Fruit fly (Drosophila melanogaster) whole organism, prepupa: ENCODE measurements around the gene Alg13.
A peak's percentile ranks its signal among the peaks of the same experiment; 100 is the strongest.

ENCODE experiments used
- Blimp-1 ChIP-seq: fragments of 200-800 bp; sonication (Bioruptor generic); optimal IDR thresholded peaks from 3 replicates; lab custom pipeline; 2017; ENCODE audit warnings: missing biosample characterization, missing genetic modification characterization, mild to moderate bottlenecking, moderate library complexity, missing genetic modification reagents
- CG10631 ChIP-seq: fragments of 200-800 bp; sonication (Bioruptor generic); optimal IDR thresholded peaks from 2 replicates; lab custom pipeline; 2016; ENCODE audit warnings: missing biosample characterization, missing genetic modification characterization
- CG10669 ChIP-seq: fragments of 200-800 bp; sonication (Bioruptor generic); optimal IDR thresholded peaks from 3 replicates; lab custom pipeline; 2018; ENCODE audit warnings: missing biosample characterization, mild to moderate bottlenecking, missing genetic modification characterization, moderate library complexity
- CG11294 ChIP-seq: fragments of 200-800 bp; sonication (Bioruptor generic); IDR thresholded peaks from 2 replicates; pipeline ENCODE4 v1.3.6; 2022; ENCODE audit warnings: missing biosample characterization, missing genetic modification characterization
- CG11762 ChIP-seq: fragments of 200-800 bp; sonication (Bioruptor generic); optimal IDR thresholded peaks from 3 replicates; lab custom pipeline; 2016; ENCODE audit warnings: missing biosample characterization, missing genetic modification characterization; ENCODE audit not compliant: insufficient read depth
- CG11902 ChIP-seq: fragments of 200-800 bp; sonication (Bioruptor generic); optimal IDR thresholded peaks from 3 replicates; lab custom pipeline; 2016; ENCODE audit warnings: missing biosample characterization, missing genetic modification characterization
- CG15336 ChIP-seq: fragments of 200-800 bp; sonication (Bioruptor generic); IDR thresholded peaks from 2 replicates; pipeline ENCODE4 v1.3.6; 2022; ENCODE audit warnings: missing biosample characterization, missing genetic modification characterization
- CG3032 ChIP-seq: fragments of 200-800 bp; optimal IDR thresholded peaks from 2 replicates; lab custom pipeline; 2019; ENCODE audit warnings: missing biosample characterization, mild to moderate bottlenecking, missing genetic modification characterization, moderate library complexity
- CG31627 ChIP-seq: fragments of 200-800 bp; sonication (Bioruptor generic); optimal IDR thresholded peaks from 3 replicates; lab custom pipeline; 2016; ENCODE audit warnings: missing biosample characterization, missing genetic modification characterization
- CG3919 ChIP-seq: fragments of 200-800 bp; sonication (Bioruptor generic); optimal IDR thresholded peaks from 3 replicates; lab custom pipeline; 2016; ENCODE audit warnings: missing biosample characterization, missing genetic modification characterization
- CG6276 ChIP-seq: fragments of 200-800 bp; sonication (Bioruptor generic); optimal IDR thresholded peaks from 2 replicates; lab custom pipeline; 2017; ENCODE audit warnings: missing biosample characterization, mild to moderate bottlenecking, missing genetic modification characterization
- CG6792 ChIP-seq: fragments of 200-800 bp; sonication (Bioruptor generic); optimal IDR thresholded peaks from 3 replicates; lab custom pipeline; 2016; ENCODE audit warnings: missing biosample characterization, missing genetic modification characterization
- CG6808 ChIP-seq: fragments of 200-800 bp; sonication (Bioruptor generic); optimal IDR thresholded peaks from 3 replicates; lab custom pipeline; 2017; ENCODE audit warnings: missing biosample characterization, missing genetic modification characterization, mild to moderate bottlenecking, moderate library complexity, missing genetic modification reagents
- CG8319 ChIP-seq: fragments of 200-800 bp; sonication (Bioruptor generic); optimal IDR thresholded peaks from 3 replicates; lab custom pipeline; 2016; ENCODE audit warnings: missing biosample characterization, missing genetic modification characterization
- CG8632 ChIP-seq: fragments of 200-800 bp; sonication (Bioruptor generic); optimal IDR thresholded peaks from 3 replicates; lab custom pipeline; 2016; ENCODE audit warnings: missing biosample characterization, missing genetic modification characterization
- Eip78C ChIP-seq: fragments of 200-800 bp; sonication (Bioruptor generic); peaks from one replicate; lab custom pipeline; 2016; ENCODE audit warnings: missing biosample characterization, missing genetic modification characterization
- Eip93F ChIP-seq: fragments of 200-800 bp; sonication (Bioruptor generic); optimal IDR thresholded peaks from 2 replicates; lab custom pipeline; 2016; ENCODE audit warnings: missing biosample characterization, mild to moderate bottlenecking, missing genetic modification characterization
- Ets21C ChIP-seq: fragments of 200-800 bp; sonication (Bioruptor generic); optimal IDR thresholded peaks from 3 replicates; lab custom pipeline; 2016; ENCODE audit warnings: missing biosample characterization, missing genetic modification characterization
- Gug ChIP-seq: fragments of 200-800 bp; sonication (Bioruptor generic); IDR thresholded peaks from 2 replicates; pipeline ENCODE4 v1.3.6; 2022; ENCODE audit warnings: missing biosample characterization, missing genetic modification characterization
- Hr38 ChIP-seq: sonication (Bioruptor generic); optimal IDR thresholded peaks from 2 replicates; lab custom pipeline; 2016; ENCODE audit warnings: missing biosample characterization, missing genetic modification characterization
- Hr39 ChIP-seq: fragments of 200-800 bp; sonication (Bioruptor generic); optimal IDR thresholded peaks from 2 replicates; lab custom pipeline; 2016; ENCODE audit warnings: missing biosample characterization, missing genetic modification characterization
- Lpt ChIP-seq: fragments of 200-800 bp; sonication (Bioruptor generic); optimal IDR thresholded peaks from 3 replicates; lab custom pipeline; 2016; ENCODE audit warnings: missing biosample characterization, missing genetic modification characterization
- OdsH ChIP-seq: fragments of 200-800 bp; sonication (Bioruptor generic); optimal IDR thresholded peaks from 3 replicates; lab custom pipeline; 2016; ENCODE audit warnings: missing biosample characterization, missing genetic modification characterization
- Smox ChIP-seq: fragments of 200-800 bp; sonication (Bioruptor generic); optimal IDR thresholded peaks from 3 replicates; lab custom pipeline; 2016; ENCODE audit warnings: missing biosample characterization, missing genetic modification characterization
- Sox14 ChIP-seq: fragments of 200-800 bp; sonication (Bioruptor generic); optimal IDR thresholded peaks from 3 replicates; lab custom pipeline; 2016; ENCODE audit warnings: missing biosample characterization, missing genetic modification characterization
- Sox15 ChIP-seq: fragments of 200-800 bp; sonication (Bioruptor generic); optimal IDR thresholded peaks from 3 replicates; lab custom pipeline; 2016; ENCODE audit warnings: missing biosample characterization, missing genetic modification characterization
- achi ChIP-seq: fragments of 200-800 bp; sonication (Bioruptor generic); optimal IDR thresholded peaks from 3 replicates; lab custom pipeline; 2016; ENCODE audit warnings: missing biosample characterization, missing genetic modification characterization
- cyc ChIP-seq: fragments of 200-800 bp; sonication (Bioruptor generic); optimal IDR thresholded peaks from 3 replicates; lab custom pipeline; 2016; ENCODE audit warnings: missing biosample characterization, missing genetic modification characterization
- dsx ChIP-seq: fragments of 200-800 bp; optimal IDR thresholded peaks from 3 replicates; lab custom pipeline; 2019; ENCODE audit warnings: missing biosample characterization, mild to moderate bottlenecking, missing genetic modification characterization, moderate library complexity; ENCODE audit not compliant: poor library complexity, severe bottlenecking
- eg ChIP-seq: fragments of 200-800 bp; sonication (Bioruptor generic); IDR thresholded peaks from 3 replicates; pipeline ENCODE4 v1.3.6; 2022; ENCODE audit warnings: missing biosample characterization, missing genetic modification characterization
- esn ChIP-seq: fragments of 200-800 bp; sonication (Bioruptor generic); optimal IDR thresholded peaks from 2 replicates; lab custom pipeline; 2016; ENCODE audit warnings: missing biosample characterization, mild to moderate bottlenecking, missing genetic modification characterization, moderate library complexity
- fd85E ChIP-seq: fragments of 200-800 bp; sonication (Bioruptor generic); optimal IDR thresholded peaks from 3 replicates; lab custom pipeline; 2016; ENCODE audit warnings: missing biosample characterization, missing genetic modification characterization
- net ChIP-seq: fragments of 200-800 bp; sonication (Bioruptor generic); optimal IDR thresholded peaks from 3 replicates; lab custom pipeline; 2016; ENCODE audit warnings: missing biosample characterization, missing genetic modification characterization
- salr ChIP-seq, 2 experiments: fragments of 200-800 bp; sonication (Bioruptor generic); optimal IDR thresholded peaks; 3 replicates each; lab custom pipeline; 2016 to 2018; ENCODE audit warnings: missing biosample characterization in 2 of 2, missing genetic modification characterization in 2 of 2, mild to moderate bottlenecking in 1 of 2
- spab ChIP-seq: fragments of 200-800 bp; sonication (Bioruptor generic); optimal IDR thresholded peaks from 2 replicates; lab custom pipeline; 2017; ENCODE audit warnings: missing biosample characterization, mild to moderate bottlenecking, missing genetic modification characterization, missing genetic modification reagents
- svp ChIP-seq: fragments of 200-800 bp; sonication (Bioruptor generic); peaks from one replicate; lab custom pipeline; 2016; ENCODE audit warnings: missing biosample characterization, missing genetic modification characterization
- topi ChIP-seq: fragments of 200-800 bp; sonication (Bioruptor generic); optimal IDR thresholded peaks from 3 replicates; lab custom pipeline; 2016; ENCODE audit warnings: missing biosample characterization, missing genetic modification characterization
- vri ChIP-seq: fragments of 200-800 bp; sonication (Bioruptor generic); optimal IDR thresholded peaks from 3 replicates; lab custom pipeline; 2016; ENCODE audit warnings: missing biosample characterization, mild to moderate bottlenecking, missing genetic modification characterization

The Alg13 gene

dm6 chr3R:29139767-29140755 is 1.7 kb upstream of the Alg13 start (continued):
- TF ChIP-seq CG6792 (no peak), eg (GFP tag; lab: Robert Waterston, UW) (no peak), Sox15 (GFP tag; lab: Kevin White, UChicago) (no peak), CG8632 (GFP tag; lab: Kevin White, UChicago) (no peak), svp (GFP tag; lab: Kevin White, UChicago) (peak; percentile 92), CG6808 (GFP tag; lab: Kevin White, UChicago) (peak; percentile 29), CG3032 (tag; lab: Kevin White, UChicago) (no peak), esn (GFP tag; lab: Kevin White, UChicago) (no peak), spab (GFP tag; lab: Kevin White, UChicago) (no peak), cyc (GFP tag; lab: Kevin White, UChicago) (no peak)

DNA sequence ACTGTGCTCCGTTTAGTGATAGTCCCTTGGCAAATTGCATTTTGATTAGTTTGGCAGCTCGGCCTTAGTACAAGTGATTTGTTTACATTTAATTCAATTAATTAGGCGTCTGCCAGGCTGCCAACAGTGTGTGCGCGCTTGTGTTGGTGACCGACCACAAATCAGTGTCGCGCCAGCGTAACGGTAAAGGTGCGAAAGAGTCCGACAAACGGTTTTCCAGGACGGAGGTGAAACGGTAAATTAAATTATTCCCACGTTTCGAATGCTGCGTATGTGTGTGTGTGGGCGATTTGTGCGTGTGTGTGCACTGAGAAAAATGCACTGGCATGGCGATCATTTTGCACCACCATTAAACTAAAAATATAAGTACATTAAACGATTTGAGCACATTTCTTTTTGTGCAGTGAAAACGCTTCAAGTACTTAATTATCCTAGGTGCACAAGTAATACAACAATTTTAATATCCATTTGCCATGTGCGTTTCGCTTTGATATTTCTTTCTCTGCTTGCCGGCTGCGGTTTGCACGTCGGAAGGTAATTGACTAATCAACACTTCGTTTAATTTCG is 671 bp upstream of the Alg13 start:
- TF ChIP-seq CG11294 (GFP tag; lab: Robert Waterston, UW) (peak; percentile 28; the same call in 1 of the 2 replicates), CG10669 (no peak), CG8319 (GFP tag; lab: Kevin White, UChicago) (no peak), Sox14 (GFP tag; lab: Kevin White, UChicago) (no peak)

- TF ChIP-seq Sox14 (GFP tag; lab: Kevin White, UChicago): peak; percentile 55
- TF ChIP-seq CG15336: no peak
- no peak for TF ChIP-seq Gug (GFP tag; lab: Robert Waterston, UW)
- TF ChIP-seq esn (GFP tag; lab: Kevin White, UChicago): peak; percentile 20
- TF ChIP-seq cyc (GFP tag; lab: Kevin White, UChicago): peak; percentile 39
- TF ChIP-seq CG3032 (tag; lab: Kevin White, UChicago): peak; percentile 48
- TF ChIP-seq, all 60 proteins: peak for 4
These were observed 7.3 kb downstream of the Alg13 start, which contains the start of the genes dgt6 and Vha100-1 for dm6 chr3R:29130902-29131621. dgt6 (minus strand) TSS chr3R:29130972. Vha100-1 (plus strand) TSS chr3R:29131193.

DNA sequence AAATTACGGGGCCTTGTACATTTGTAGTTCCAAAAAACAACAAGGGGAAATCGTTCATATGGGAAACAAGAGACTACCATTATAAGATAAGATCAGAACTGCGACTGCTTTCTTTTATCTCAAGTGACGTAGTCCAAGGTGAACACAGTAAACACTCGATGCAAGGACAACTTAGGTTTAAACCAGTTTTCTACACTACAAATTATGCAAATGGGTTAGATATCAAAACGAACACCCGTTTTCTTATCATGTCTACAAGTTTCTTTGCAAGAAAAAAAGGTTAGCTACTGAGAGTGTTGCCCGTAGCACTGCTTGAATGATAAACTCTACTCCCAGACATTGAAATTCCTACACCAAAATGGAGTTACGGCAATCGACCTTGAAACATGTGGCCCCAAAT is 14.2 kb downstream of the Alg13 start:
- TF ChIP-seq CG6792 (peak; percentile 90), Sox15 (GFP tag; lab: Kevin White, UChicago) (peak; percentile 81), topi (GFP tag; lab: Kevin White, UChicago) (peak; percentile 88), fd85E (peak; percentile 14), dsx (GFP tag; lab: Kevin White, UChicago) (peak; percentile 67), salr (GFP tag; optimal IDR thresholded peaks at IDR 0.05; lab: Kevin White, UChicago) (peak in 1 of 2 experiments; percentile 68), Hr39 (GFP tag; lab: Kevin White, UChicago) (peak; percentile 93), Eip93F (GFP tag; lab: Kevin White, UChicago) (peak; percentile 26), CG11762 (GFP tag; lab: Kevin White, UChicago) (peak; percentile 52), CG6808 (GFP tag; lab: Kevin White, UChicago) (peak; percentile 58), Ets21C (GFP tag; lab: Kevin White, UChicago) (peak; percentile 88), net (GFP tag; lab: Kevin White, UChicago) (peak; percentile 42), Smox (GFP tag; lab: Kevin White, UChicago) (no peak), achi (GFP tag; lab: Kevin White, UChicago) (peak; percentile 73), CG6276 (GFP tag; lab: Kevin White, UChicago) (no peak), Lpt (no peak), spab (GFP tag; lab: Kevin White, UChicago) (no peak), OdsH (GFP tag; lab: Kevin White, UChicago) (peak; percentile 80), Eip78C (GFP tag; lab: Kevin White, UChicago) (peak; percentile 90), CG31627 (peak; percentile 93), Blimp-1 (GFP tag; lab: Kevin White, UChicago) (peak; percentile 13), CG11294 (GFP tag; lab: Robert Waterston, UW) (peak; percentile 46; the same call in 1 of the 2 replicates), CG3032 (tag; lab: Kevin White, UChicago) (peak; percentile 68), CG8632 (GFP tag; lab: Kevin White, UChicago) (peak; percentile 82), CG15336 (peak; percentile 62), CG11902 (GFP tag; lab: Kevin White, UChicago) (peak; percentile 81), Hr38 (no peak), CG10631 (GFP tag; lab: Kevin White, UChicago) (peak; percentile 81), esn (GFP tag; lab: Kevin White, UChicago) (peak; percentile 89), CG3919 (GFP tag; lab: Kevin White, UChicago) (peak; percentile 80), vri (GFP tag; lab: Kevin White, UChicago) (peak; percentile 82), Gug (GFP tag; lab: Robert Waterston, UW) (peak; percentile 54; the same call in 1 of the 2 replicates)
